Worm (Caenorhabditis elegans): ENCODE results near the gene sdz-35.

DNA sequence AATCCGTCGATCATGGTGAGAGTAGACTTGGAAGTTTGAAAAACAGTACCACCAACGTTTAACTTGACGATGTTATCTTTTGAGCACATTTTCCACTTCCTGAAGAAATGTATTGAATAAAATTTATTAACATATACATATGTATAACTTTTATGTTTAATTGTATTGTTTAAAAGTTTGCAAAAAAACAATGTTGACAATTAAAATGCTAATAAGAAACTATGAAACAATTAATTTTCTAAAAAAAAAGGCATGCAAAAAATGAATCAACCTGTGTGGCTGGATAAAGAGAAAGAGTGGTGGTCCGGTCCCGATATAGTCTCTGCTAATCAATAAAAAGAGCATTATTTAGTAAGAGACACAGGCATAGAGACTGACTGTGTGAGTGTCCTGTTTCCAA, 26.1 kb upstream of the sdz-35 start, which contains the start of gene C17F4.8:
- no peak for TF ChIP-seq tbx-11 (GFP tag; IDR thresholded peaks at IDR 0.05)
- no peak for TF ChIP-seq ama-1 (optimal IDR thresholded peaks at IDR 0.05)
- no peak for TF ChIP-seq scrt-1 (GFP tag; IDR thresholded peaks at IDR 0.05)
- no peak for TF ChIP-seq ets-7 (tag; optimal IDR thresholded peaks at IDR 0.05)
